Worm (Caenorhabditis elegans) whole organism, dauer: Measurements from ENCODE around the gene msp-65.

Experiments used
- unc-62 ChIP-seq: sonication (generic microtip); optimal IDR thresholded peaks from 2 replicates; lab custom pipeline; 2017; ENCODE audit warnings: missing biosample characterization, missing genetic modification reagents, missing genetic modification characterization

Gene msp-65

DNA sequence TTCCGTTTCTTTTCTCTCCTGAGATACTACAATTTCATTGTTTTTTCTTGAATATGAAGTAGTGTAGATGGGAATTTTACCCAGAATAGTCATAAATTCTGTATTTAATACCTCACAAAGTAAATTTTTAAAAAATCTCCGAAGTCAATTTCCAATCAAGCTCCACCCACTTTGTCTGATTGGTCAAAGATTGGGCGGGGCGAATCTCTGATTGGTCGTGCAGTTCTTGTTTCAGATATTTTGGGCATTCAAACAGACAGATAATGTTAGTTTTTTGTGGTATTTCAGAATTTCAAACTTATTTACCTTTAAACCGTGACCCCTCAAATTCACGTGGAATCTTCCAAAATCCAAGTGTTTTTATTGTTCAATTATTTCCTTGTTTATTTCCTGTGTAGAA is 44.2 kb downstream of the msp-65 start, which contains the start of gene F41H10.5:
Gene F41H10.5, plus strand, starts transcription at position 375 of the 400 bp plus-strand sequence.
- TF ChIP-seq unc-62: no peak

DNA sequence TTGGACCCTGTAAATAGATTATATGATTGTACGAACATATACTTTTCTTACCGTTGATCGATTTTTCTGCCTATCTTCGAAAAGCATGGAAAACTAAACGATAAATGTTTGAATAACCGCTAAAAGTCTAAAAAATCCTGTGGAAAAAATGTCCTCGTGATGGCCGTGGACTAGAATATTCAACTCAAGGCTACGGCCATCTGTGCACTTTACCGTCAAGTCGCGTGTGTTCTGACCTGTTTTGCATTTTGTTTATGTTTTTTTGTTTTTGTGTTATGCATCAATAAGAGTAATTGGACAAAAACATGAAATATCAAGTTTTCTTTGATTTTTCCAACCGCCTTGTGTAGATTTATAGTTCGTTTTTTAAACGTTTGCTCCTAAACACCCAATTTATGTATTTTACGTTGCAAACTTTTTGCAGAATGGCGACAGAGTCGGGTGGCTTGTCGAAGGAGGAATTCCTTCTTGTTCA is 47.8 kb downstream of the msp-65 start, which contains the start of the genes hda-6 and F41H10.4:
Gene hda-6, minus strand, starts transcription at position 172 of the 475 bp plus-strand sequence.
Gene F41H10.4, plus strand, starts transcription at position 425 of the 475 bp plus-strand sequence.
- no peak for TF ChIP-seq unc-62
